Worm (Caenorhabditis elegans): ENCODE results near the gene gln-5.

Gene gln-5

DNA sequence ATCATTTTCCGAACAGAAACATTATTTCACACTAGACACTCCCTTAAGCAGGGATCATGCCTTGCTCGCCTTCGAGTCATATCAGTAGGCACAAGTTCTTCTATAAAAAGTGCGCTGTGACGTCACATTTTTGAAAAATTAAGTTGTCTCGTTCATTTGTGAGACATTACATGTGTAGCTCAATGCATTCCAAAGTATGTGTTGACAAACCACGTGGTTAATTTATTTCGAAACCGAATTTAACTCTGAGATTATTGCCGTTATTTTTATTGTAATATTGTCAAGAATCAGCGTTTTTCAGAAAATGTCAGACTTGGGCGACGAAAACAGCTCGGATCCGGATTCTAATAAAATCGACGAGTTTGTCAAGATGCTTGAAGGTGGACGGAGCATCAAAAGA is 21.0 kb upstream of the gln-5 start, which contains the start of gene T28F3.5:
Gene T28F3.5 (plus strand): TSS at position 301 of the 400 bp plus-strand sequence.
- TF ChIP-seq mls-2 (tag; optimal IDR thresholded peaks at IDR 0.05) (no peak), hlh-1 (tag; optimal IDR thresholded peaks at IDR 0.05) (no peak), snpc-4 (tag; optimal IDR thresholded peaks at IDR 0.05) (no peak), nhr-28 (tag; optimal IDR thresholded peaks at IDR 0.05) (no peak), M03D4.4 (tag; optimal IDR thresholded peaks at IDR 0.05) (no peak), nhr-237 (tag; optimal IDR thresholded peaks at IDR 0.05) (no peak), tbx-8 (GFP tag; optimal IDR thresholded peaks at IDR 0.05) (no peak), cnd-1 (tag; optimal IDR thresholded peaks at IDR 0.05) (no peak), ceh-43 (GFP tag; optimal IDR thresholded peaks at IDR 0.05) (no peak), ceh-39 (tag; optimal IDR thresholded peaks at IDR 0.05) (no peak), ceh-83 (GFP tag; optimal IDR thresholded peaks at IDR 0.05) (no peak), elt-1 (tag; optimal IDR thresholded peaks at IDR 0.05; ENCODE audit: borderline replicate concordance, insufficient read depth) (no peak), ces-1 (GFP tag; optimal IDR thresholded peaks at IDR 0.05) (no peak), mab-5 (tag; optimal IDR thresholded peaks at IDR 0.05) (no peak), lin-13 (tag; optimal IDR thresholded peaks at IDR 0.05) (no peak), sptf-1 (tag; optimal IDR thresholded peaks at IDR 0.05) (no peak)

DNA sequence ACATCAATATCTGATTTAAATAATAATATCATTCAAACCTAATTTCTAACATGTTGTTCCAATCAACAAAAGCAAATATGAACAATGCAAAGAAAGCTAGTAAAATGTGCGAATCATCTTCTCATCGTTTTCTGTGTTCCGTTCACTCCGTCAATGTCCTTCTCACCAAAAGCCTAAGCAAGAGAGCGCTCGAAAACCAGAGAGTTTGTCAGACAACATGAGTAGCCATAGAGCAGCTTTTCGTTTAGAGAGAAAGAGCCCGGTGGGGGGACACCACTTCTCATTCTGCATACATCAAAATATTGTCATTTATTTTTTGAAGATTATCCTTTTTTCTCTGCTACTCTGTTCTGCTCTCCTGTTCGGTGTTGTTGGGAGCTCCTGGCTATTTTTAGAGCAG is 20.2 kb upstream of the gln-5 start:
- TF ChIP-seq unc-120 (tag; optimal IDR thresholded peaks at IDR 0.05; ENCODE audit: poor library complexity, severe bottlenecking) (peak; percentile 19), pha-4 (tag; optimal IDR thresholded peaks at IDR 0.05) (peak; percentile 14), hlh-1 (tag; optimal IDR thresholded peaks at IDR 0.05) (peak; percentile 20), lsy-2 (tag; optimal IDR thresholded peaks at IDR 0.05) (no peak)

DNA sequence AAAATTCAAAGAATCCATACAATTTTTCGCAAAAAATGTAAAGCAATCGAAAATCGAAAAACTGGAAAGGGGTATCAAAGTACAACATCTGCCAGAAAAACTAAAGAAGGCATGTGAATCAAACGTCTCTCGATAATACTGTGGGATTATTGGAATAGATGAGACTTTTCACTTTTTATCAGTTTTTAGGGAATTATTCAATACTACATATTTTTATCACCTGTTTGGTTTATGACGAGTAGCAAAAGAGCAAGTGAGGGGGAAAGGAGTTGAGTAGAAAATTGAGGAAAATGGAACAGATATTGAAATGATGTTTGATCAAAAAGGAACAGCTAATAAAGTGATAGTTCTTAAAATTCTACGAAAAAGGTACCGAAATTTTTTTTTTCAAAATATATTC is 19.6 kb upstream of the gln-5 start:
- TF ChIP-seq nhr-28 (tag; optimal IDR thresholded peaks at IDR 0.05) = no peak
- TF ChIP-seq ceh-39 (tag; optimal IDR thresholded peaks at IDR 0.05) = no peak
- no peak for TF ChIP-seq nhr-2 (tag; optimal IDR thresholded peaks at IDR 0.05)
- TF ChIP-seq zip-8 (tag; optimal IDR thresholded peaks at IDR 0.05) = no peak
- no peak for TF ChIP-seq unc-120 (tag; optimal IDR thresholded peaks at IDR 0.05; ENCODE audit: poor library complexity, severe bottlenecking)
- TF ChIP-seq nhr-76 (tag; optimal IDR thresholded peaks at IDR 0.05) = no peak

DNA sequence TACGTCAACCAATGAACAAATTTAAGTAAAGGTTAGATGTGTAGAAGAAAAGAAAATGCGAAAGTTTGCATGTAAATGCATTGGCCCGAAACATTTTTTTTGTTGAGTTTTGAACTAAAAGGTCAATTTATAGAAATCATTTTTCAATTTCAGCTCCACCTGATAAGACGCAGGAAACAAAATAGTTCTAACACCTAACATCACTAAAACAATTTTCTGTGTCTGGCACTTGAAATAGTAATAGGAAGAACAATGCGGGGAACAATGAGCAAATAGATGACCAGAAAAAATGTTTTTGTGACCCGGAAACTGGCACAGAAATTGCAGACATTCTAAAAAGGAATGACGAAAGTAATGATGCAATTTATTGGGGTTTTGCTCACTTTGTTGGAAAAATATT is 18.9 kb upstream of the gln-5 start:
- no peak for TF ChIP-seq sptf-1 (tag; optimal IDR thresholded peaks at IDR 0.05)
- TF ChIP-seq mls-2 (tag; optimal IDR thresholded peaks at IDR 0.05) = no peak
- no peak for TF ChIP-seq mab-5 (tag; optimal IDR thresholded peaks at IDR 0.05)
- no peak for TF ChIP-seq unc-39 (tag; optimal IDR thresholded peaks at IDR 0.05)
- TF ChIP-seq zip-8 (tag; optimal IDR thresholded peaks at IDR 0.05) = no peak
- no peak for TF ChIP-seq nhr-76 (tag; optimal IDR thresholded peaks at IDR 0.05)

ce11 chrIV:17291629-17292199 is 18.3 kb upstream of the gln-5 start, which contains the start of the genes T28F3.11 and slc-17.4:
Gene T28F3.11, minus strand, starts transcription at chrIV:17291679.
Gene slc-17.4, minus strand, starts transcription at chrIV:17291733.
- TF ChIP-seq ces-1 (GFP tag; optimal IDR thresholded peaks at IDR 0.05) = peak; percentile 64
- TF ChIP-seq elt-1 (tag; optimal IDR thresholded peaks at IDR 0.05; ENCODE audit: borderline replicate concordance, insufficient read depth) = no peak

DNA sequence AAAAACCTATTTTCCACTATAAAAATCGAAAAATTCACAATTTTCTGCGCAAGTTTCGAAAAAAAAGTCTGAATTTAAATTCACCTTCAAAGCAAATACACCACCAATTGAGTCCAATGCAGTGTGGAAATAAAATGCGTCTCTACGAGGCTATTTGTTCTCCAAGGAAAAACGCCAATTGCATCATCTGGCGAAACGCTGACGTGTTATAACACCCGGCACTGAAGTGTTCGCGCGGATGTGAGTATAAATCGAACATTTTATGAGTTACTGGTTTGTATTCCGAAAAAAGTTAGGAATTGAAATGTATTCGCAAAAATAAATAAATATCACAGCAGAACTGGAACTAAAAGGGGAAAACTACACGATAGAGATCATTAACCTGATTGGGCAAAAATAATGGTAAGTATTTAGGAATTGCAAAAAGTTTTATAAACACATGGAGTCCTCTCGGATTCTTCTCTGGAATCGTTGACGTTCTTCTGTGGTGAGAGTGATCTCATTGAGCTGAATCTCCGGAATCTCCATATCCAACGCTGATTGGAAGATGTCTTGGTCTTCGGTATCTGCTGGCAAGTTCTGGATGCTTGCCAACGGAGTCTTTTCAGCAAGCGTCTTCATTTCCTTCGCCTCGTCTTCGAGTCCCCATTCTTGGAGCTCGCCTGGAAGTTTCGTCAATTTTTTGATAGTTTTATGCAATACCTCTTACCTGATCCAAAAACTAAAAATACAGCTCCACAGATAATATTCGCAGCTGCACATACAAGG is 14.6 kb upstream of the gln-5 start, which contains the start of gene zipt-7.1:
Gene zipt-7.1 (minus strand): TSS at position 232 of the 768 bp plus-strand sequence.
- no peak for TF ChIP-seq ham-2 (GFP tag; optimal IDR thresholded peaks at IDR 0.05)
- no peak for TF ChIP-seq pha-4 (tag; optimal IDR thresholded peaks at IDR 0.05)
- no peak for TF ChIP-seq ceh-43 (GFP tag; optimal IDR thresholded peaks at IDR 0.05)
- no peak for TF ChIP-seq mls-2 (tag; optimal IDR thresholded peaks at IDR 0.05)
- no peak for TF ChIP-seq sptf-1 (tag; optimal IDR thresholded peaks at IDR 0.05)
- no peak for TF ChIP-seq unc-120 (tag; optimal IDR thresholded peaks at IDR 0.05; ENCODE audit: poor library complexity, severe bottlenecking)
- no peak for TF ChIP-seq nhr-76 (tag; optimal IDR thresholded peaks at IDR 0.05)
- no peak for TF ChIP-seq flh-1 (GFP tag; optimal IDR thresholded peaks at IDR 0.05)
- TF ChIP-seq hlh-1 (tag; optimal IDR thresholded peaks at IDR 0.05) = no peak
- TF ChIP-seq lsy-2 (tag; optimal IDR thresholded peaks at IDR 0.05) = no peak
- TF ChIP-seq sem-2 (GFP tag; optimal IDR thresholded peaks at IDR 0.05) = no peak
- TF ChIP-seq cnd-1 (tag; optimal IDR thresholded peaks at IDR 0.05) = no peak
- TF ChIP-seq ztf-11 (tag; optimal IDR thresholded peaks at IDR 0.05) = no peak
- TF ChIP-seq nhr-28 (tag; optimal IDR thresholded peaks at IDR 0.05) = no peak
- no peak for TF ChIP-seq M03D4.4 (tag; optimal IDR thresholded peaks at IDR 0.05)
- no peak for TF ChIP-seq mep-1 (tag; optimal IDR thresholded peaks at IDR 0.05)
- no peak for TF ChIP-seq drap-1 (GFP tag; optimal IDR thresholded peaks at IDR 0.05)
- no peak for TF ChIP-seq tbx-8 (GFP tag; optimal IDR thresholded peaks at IDR 0.05)
- TF ChIP-seq lin-13 (tag; optimal IDR thresholded peaks at IDR 0.05) = no peak

All from whole organism, mixed stage, embryonic.